Fruit fly (Drosophila melanogaster): Measurements from ENCODE around the gene CG14011.
A peak's percentile ranks its signal among the peaks of the same experiment; 100 is the strongest.

The CG14011 gene

dm6 chr2L:5610108-5610507 lies 29.2 kb upstream of the CG14011 start (continued):
- TF ChIP-seq esg (GFP tag; conservative IDR thresholded peaks at IDR 0.05) = no peak; the same call in 1 of the 2 replicates
- TF ChIP-seq dpn (GFP tag; optimal IDR thresholded peaks at IDR 0.05) = peak in 1 of 2 experiments; percentile 35
- TF ChIP-seq slbo (GFP tag; IDR thresholded peaks at IDR 0.05) = peak; percentile 38; the same call in 1 of the 2 replicates
- TF ChIP-seq ci (GFP tag; IDR thresholded peaks at IDR 0.05) = peak; percentile 19; the same call in 1 of the 3 replicates
- no peak for TF ChIP-seq CG12155 (GFP tag; optimal IDR thresholded peaks at IDR 0.05)
- peak; percentile 40 for TF ChIP-seq CG4424 (GFP tag; optimal IDR thresholded peaks at IDR 0.05)
- TF ChIP-seq CG13424 (tag; optimal IDR thresholded peaks at IDR 0.05) = peak; percentile 28
- peak; percentile 17 for TF ChIP-seq HHEX (GFP tag; optimal IDR thresholded peaks at IDR 0.05)
- TF ChIP-seq ken (GFP tag; IDR thresholded peaks at IDR 0.05) = 0 out of 3 replicates have a peak, but pooled peaks have one; percentile 32
- peak; percentile 28 for TF ChIP-seq nmo (GFP tag; optimal IDR thresholded peaks at IDR 0.05)
- peak; percentile 8; the same call in 1 of the 2 replicates for TF ChIP-seq CG32532 (GFP tag; IDR thresholded peaks at IDR 0.05)
- TF ChIP-seq CG17361 (GFP tag; IDR thresholded peaks at IDR 0.05) = no peak
- no peak for TF ChIP-seq gt (GFP tag; IDR thresholded peaks at IDR 0.05)
- peak; percentile 20; the same call in 1 of the 2 replicates for TF ChIP-seq onecut (GFP tag; IDR thresholded peaks at IDR 0.05)
- 0 out of 2 replicates have a peak, but pooled peaks have one; percentile 30 for TF ChIP-seq E2f2 (GFP tag; IDR thresholded peaks at IDR 0.05)
- peak; percentile 15 for TF ChIP-seq ind (GFP tag; optimal IDR thresholded peaks at IDR 0.05)
- peak; percentile 26 for TF ChIP-seq CoRest (tag; optimal IDR thresholded peaks at IDR 0.05)
- TF ChIP-seq Jarid2 (GFP tag; optimal IDR thresholded peaks at IDR 0.05) = peak; percentile 3
- TF ChIP-seq sens (GFP tag) = peak; percentile 79
- TF ChIP-seq lola (GFP tag; optimal IDR thresholded peaks at IDR 0.05) = peak in 1 of 3 experiments; percentile 48
- peak; percentile 22 for TF ChIP-seq Hsf (GFP tag; optimal IDR thresholded peaks at IDR 0.05)
- TF ChIP-seq Vsx1 (GFP tag; optimal IDR thresholded peaks at IDR 0.05) = peak; percentile 7
- TF ChIP-seq Aef1 (GFP tag; IDR thresholded peaks at IDR 0.05) = no peak
- TF ChIP-seq prd (optimal IDR thresholded peaks at IDR 0.05) = no peak
- peak; percentile 47; the same call in 2 of the 3 replicates for TF ChIP-seq prd (GFP tag; IDR thresholded peaks at IDR 0.05)
- peak; percentile 56 for TF ChIP-seq CG31441 (GFP tag; IDR thresholded peaks at IDR 0.05)
- TF ChIP-seq CG10979 (tag; optimal IDR thresholded peaks at IDR 0.05) = no peak
- peak; percentile 9 for TF ChIP-seq lilli (GFP tag; optimal IDR thresholded peaks at IDR 0.05)
- TF ChIP-seq dmrt99B (tag; optimal IDR thresholded peaks at IDR 0.05) = peak; percentile 67
- peak; percentile 33; the same call in 1 of the 2 replicates for TF ChIP-seq CG32772 (GFP tag; IDR thresholded peaks at IDR 0.05)
- TF ChIP-seq ATbp (GFP tag; optimal IDR thresholded peaks at IDR 0.05) = peak; percentile 62
- 0 out of 2 replicates have a peak, but pooled peaks have one; percentile 11 for TF ChIP-seq E2f1 (GFP tag; IDR thresholded peaks at IDR 0.05)
- TF ChIP-seq tin (GFP tag; optimal IDR thresholded peaks at IDR 0.05) = peak; percentile 11
- peak; percentile 40 for TF ChIP-seq zen (tag; optimal IDR thresholded peaks at IDR 0.05)
- peak; percentile 54 for TF ChIP-seq Oli (tag; optimal IDR thresholded peaks at IDR 0.05)
- peak; percentile 78 for TF ChIP-seq Ets65A (GFP tag)
- TF ChIP-seq CG15601 (tag; optimal IDR thresholded peaks at IDR 0.05) = peak; percentile 1
- 0 out of 3 replicates have a peak, but pooled peaks have one; percentile 29 for TF ChIP-seq tgo (GFP tag; IDR thresholded peaks at IDR 0.05)

dm6 chr2L:5596533-5596932 lies 15.6 kb upstream of the CG14011 start, which contains the start of gene CG18266:
Gene CG18266 (plus strand): TSS chr2L:5596833.
- TF ChIP-seq CG1529 (GFP tag; optimal IDR thresholded peaks at IDR 0.05) = no peak
- TF ChIP-seq CG17829 (tag; optimal IDR thresholded peaks at IDR 0.05) = no peak
- no peak for TF ChIP-seq emc (GFP tag; optimal IDR thresholded peaks at IDR 0.05)
- TF ChIP-seq CG7963 (GFP tag; IDR thresholded peaks at IDR 0.05; ENCODE audit: partially characterized antibody) = no peak
- no peak for TF ChIP-seq Hmx (GFP tag; optimal IDR thresholded peaks at IDR 0.05)
- no peak for TF ChIP-seq unpg (GFP tag; optimal IDR thresholded peaks at IDR 0.05)
- no peak for TF ChIP-seq CG11398 (GFP tag; optimal IDR thresholded peaks at IDR 0.05)
- TF ChIP-seq BEAF-32 (GFP tag; optimal IDR thresholded peaks at IDR 0.05) = no peak
- TF ChIP-seq Asciz (GFP tag; optimal IDR thresholded peaks at IDR 0.05) = no peak
- no peak for TF ChIP-seq luna (GFP tag; optimal IDR thresholded peaks at IDR 0.05)
- TF ChIP-seq Dip3 (GFP tag; optimal IDR thresholded peaks at IDR 0.05) = no peak
- TF ChIP-seq Pdp1 (GFP tag; optimal IDR thresholded peaks at IDR 0.05) = no peak
- no peak for TF ChIP-seq Hsf (GFP tag; optimal IDR thresholded peaks at IDR 0.05)
- TF ChIP-seq Ets97D (GFP tag; optimal IDR thresholded peaks at IDR 0.05) = no peak
- no peak for TF ChIP-seq CG14710 (tag; optimal IDR thresholded peaks at IDR 0.05)
